Worm (Caenorhabditis elegans): ENCODE data around the gene Y46G5A.36.

Gene Y46G5A.36

ce11 chrII:12799927-12800522 lies 23.5 kb upstream of the Y46G5A.36 start (continued):
- TF ChIP-seq ZK185.1 (tag; optimal IDR thresholded peaks at IDR 0.05; ENCODE audit: poor library complexity, severe bottlenecking) (no peak), F57C9.4 (tag; optimal IDR thresholded peaks at IDR 0.05) (no peak), mxl-1 (tag; optimal IDR thresholded peaks at IDR 0.05) (no peak), mel-28 (tag; optimal IDR thresholded peaks at IDR 0.05; ENCODE audit: borderline replicate concordance) (no peak), B0035.1 (tag; optimal IDR thresholded peaks at IDR 0.05) (no peak), attf-6 (GFP tag; IDR thresholded peaks at IDR 0.05) (no peak), ceh-100 (GFP tag; IDR thresholded peaks at IDR 0.05) (no peak), nfya-2 (GFP tag; IDR thresholded peaks at IDR 0.05) (no peak), let-526 (GFP tag; IDR thresholded peaks at IDR 0.05) (no peak), T26A5.8 (tag; optimal IDR thresholded peaks at IDR 0.05) (no peak), zfh-2 (GFP tag; conservative IDR thresholded peaks at IDR 0.05) (no peak), egl-18 (GFP tag; IDR thresholded peaks at IDR 0.05) (no peak), F10E7.11 (tag; optimal IDR thresholded peaks at IDR 0.05) (no peak), lag-1 (GFP tag; IDR thresholded peaks at IDR 0.05) (no peak), sptf-2 (GFP tag; optimal IDR thresholded peaks at IDR 0.05) (no peak), nfyb-1 (GFP tag; IDR thresholded peaks at IDR 0.05) (peak; percentile 62; the same call in 1 of the 2 replicates), lir-1 (GFP tag; conservative IDR thresholded peaks at IDR 0.05) (no peak), Y53F4B.3 (GFP tag; IDR thresholded peaks at IDR 0.05) (no peak), ccch-3 (GFP tag; optimal IDR thresholded peaks at IDR 0.05) (no peak), F39B2.1 (GFP tag; IDR thresholded peaks at IDR 0.05) (no peak), nhr-80 (tag; optimal IDR thresholded peaks at IDR 0.05) (no peak), ztf-18 (tag; optimal IDR thresholded peaks at IDR 0.05) (no peak), ceh-91 (GFP tag; IDR thresholded peaks at IDR 0.05) (peak; percentile 89), lin-26 (GFP tag; IDR thresholded peaks at IDR 0.05) (no peak), repo-1 (tag; optimal IDR thresholded peaks at IDR 0.05) (no peak), F55B11.4 (tag; optimal IDR thresholded peaks at IDR 0.05; ENCODE audit: borderline replicate concordance, insufficient read depth) (no peak), ekl-4 (GFP tag; IDR thresholded peaks at IDR 0.05) (peak; percentile 77), Y79H2A.3 (GFP tag; conservative IDR thresholded peaks at IDR 0.05) (no peak), him-1 (tag; optimal IDR thresholded peaks at IDR 0.05) (peak; percentile 66), somi-1 (GFP tag; optimal IDR thresholded peaks at IDR 0.05) (no peak), hlh-12 (tag; optimal IDR thresholded peaks at IDR 0.05) (no peak), chd-7 (tag; optimal IDR thresholded peaks at IDR 0.05) (no peak), ceh-27 (GFP tag; optimal IDR thresholded peaks at IDR 0.05) (no peak), unc-62 (GFP tag; optimal IDR thresholded peaks at IDR 0.05) (no peak), T07F8.4 (tag; optimal IDR thresholded peaks at IDR 0.05) (no peak), let-607 (tag; optimal IDR thresholded peaks at IDR 0.05) (no peak), snpc-3.4 (tag; optimal IDR thresholded peaks at IDR 0.05) (peak; percentile 75), hrde-1 (tag; optimal IDR thresholded peaks at IDR 0.05; ENCODE audit: borderline replicate concordance) (peak; percentile 56), sea-2 (GFP tag; IDR thresholded peaks at IDR 0.05) (no peak), bed-1 (GFP tag; IDR thresholded peaks at IDR 0.05) (no peak), F22D6.2 (tag; optimal IDR thresholded peaks at IDR 0.05) (no peak), unc-130 (GFP tag; optimal IDR thresholded peaks at IDR 0.05) (peak; percentile 38), F49E8.2 (tag; optimal IDR thresholded peaks at IDR 0.05; ENCODE audit: insufficient read depth) (peak; percentile 49), lsl-1 (GFP tag; optimal IDR thresholded peaks at IDR 0.05) (peak; percentile 97), zim-3 (tag; optimal IDR thresholded peaks at IDR 0.05) (no peak), lsy-27 (tag; optimal IDR thresholded peaks at IDR 0.05; ENCODE audit: borderline replicate concordance, insufficient read depth) (no peak), nhr-27 (tag; optimal IDR thresholded peaks at IDR 0.05) (no peak), Y56A3A.18 (GFP tag; IDR thresholded peaks at IDR 0.05) (no peak)

Measured in whole organism, young adult.